Fruit fly (Drosophila melanogaster): ENCODE measurements around the gene Vml.

Vml gene

DNA sequence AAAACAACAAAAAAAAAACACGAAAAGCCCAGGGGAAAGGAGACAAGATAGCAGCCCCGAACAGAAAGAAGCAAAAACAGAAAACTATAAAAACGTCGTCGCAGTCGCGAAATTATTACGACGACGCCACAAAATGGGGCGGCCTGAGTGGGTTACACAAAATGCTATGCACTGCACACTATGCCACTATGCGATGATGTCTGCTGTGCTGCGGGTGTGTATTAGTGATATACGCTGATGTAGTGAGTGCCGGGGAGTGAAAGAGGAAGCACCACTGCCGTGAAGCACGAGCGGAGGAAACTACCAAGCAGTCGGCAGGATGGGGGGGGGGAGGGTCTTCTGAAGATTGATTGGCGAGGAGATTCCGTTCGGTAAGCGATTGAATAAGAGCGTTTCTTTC lies 11.4 kb downstream of the Vml start:
- TF ChIP-seq N (GFP tag; optimal IDR thresholded peaks at IDR 0.05) = no peak
- TF ChIP-seq woc (GFP tag; optimal IDR thresholded peaks at IDR 0.05) = no peak
- no peak for TF ChIP-seq h (GFP tag; optimal IDR thresholded peaks at IDR 0.05)
- no peak for TF ChIP-seq sage (GFP tag; optimal IDR thresholded peaks at IDR 0.05)

DNA sequence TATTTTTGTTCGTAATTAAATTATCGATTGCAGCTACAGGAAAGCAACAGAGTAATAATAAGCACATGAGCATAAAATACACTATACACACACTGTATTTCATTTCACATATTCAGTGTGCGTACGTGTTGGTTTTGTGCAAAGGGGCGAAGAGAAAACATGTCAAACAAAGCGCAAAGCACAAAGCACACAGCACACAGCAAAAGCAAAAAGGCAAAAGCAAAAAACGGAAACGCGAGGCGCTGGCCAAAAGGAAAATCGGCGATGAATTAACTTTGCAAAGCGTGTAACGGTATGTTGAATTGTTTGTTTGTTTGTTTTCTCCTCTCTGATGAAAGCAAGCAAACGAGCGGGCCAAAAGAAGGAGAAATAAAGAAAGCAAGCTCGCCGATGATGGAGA lies 12.7 kb downstream of the Vml start:
- no peak for TF ChIP-seq pan (optimal IDR thresholded peaks at IDR 0.05)
- peak; percentile 77 for TF ChIP-seq psq (GFP tag; optimal IDR thresholded peaks at IDR 0.05)

DNA sequence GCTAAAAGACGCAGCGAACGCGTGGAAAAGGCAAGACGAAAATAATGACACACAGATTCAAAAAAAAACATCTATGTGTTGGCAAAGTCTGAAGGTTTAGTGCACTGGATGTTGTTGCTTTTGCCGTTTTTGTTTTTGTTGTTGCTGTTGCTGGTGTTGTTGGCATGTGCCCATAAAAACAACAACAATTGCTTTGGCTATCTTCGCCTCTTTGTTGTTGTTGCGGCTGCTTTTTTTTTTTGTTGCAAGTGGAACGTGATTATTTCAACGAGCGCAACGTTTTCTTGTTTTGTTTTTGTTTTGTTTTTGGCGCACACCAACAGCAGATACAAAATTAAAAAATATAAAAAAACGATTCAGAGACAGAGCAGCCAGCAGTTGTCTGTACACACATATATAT lies 13.5 kb downstream of the Vml start:
- peak; percentile 12 for TF ChIP-seq psq (GFP tag; optimal IDR thresholded peaks at IDR 0.05)
- peak; percentile 39 for TF ChIP-seq Sp1 (GFP tag; optimal IDR thresholded peaks at IDR 0.05)
- TF ChIP-seq Rel (GFP tag; optimal IDR thresholded peaks at IDR 0.05) = no peak
- peak; percentile 9 for TF ChIP-seq Rel (tag; optimal IDR thresholded peaks at IDR 0.05)
- TF ChIP-seq Dif (GFP tag; optimal IDR thresholded peaks at IDR 0.05; ENCODE audit: partially characterized antibody) = no peak

DNA sequence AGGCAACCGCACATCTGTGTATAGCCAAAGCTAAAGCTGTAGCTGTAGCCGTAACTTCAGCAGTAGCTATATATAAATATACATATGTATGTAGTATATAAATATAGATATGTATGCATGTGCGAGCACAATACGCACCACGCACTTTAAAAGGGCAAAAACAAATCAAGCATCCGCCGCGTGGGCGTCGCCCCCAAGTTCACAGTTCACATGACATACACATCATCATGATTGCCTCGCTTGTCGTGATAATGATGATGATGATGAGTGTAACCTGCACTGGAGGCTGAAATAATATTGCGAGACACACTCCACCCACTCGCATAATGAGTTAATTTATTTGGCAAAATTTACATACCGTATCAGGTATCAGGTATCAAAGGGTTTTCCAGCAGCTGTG lies 15.4 kb downstream of the Vml start:
- TF ChIP-seq br (GFP tag; optimal IDR thresholded peaks at IDR 0.05) (no peak), CG9705 (GFP tag; optimal IDR thresholded peaks at IDR 0.05) (no peak), N (GFP tag; optimal IDR thresholded peaks at IDR 0.05) (no peak), Dfd (GFP tag; optimal IDR thresholded peaks at IDR 0.05) (no peak), sage (GFP tag; optimal IDR thresholded peaks at IDR 0.05) (no peak), Myc (optimal IDR thresholded peaks at IDR 0.05) (no peak), Hnf4 (GFP tag; optimal IDR thresholded peaks at IDR 0.05) (no peak), Hr78 (GFP tag; optimal IDR thresholded peaks at IDR 0.05) (no peak), brk (GFP tag; optimal IDR thresholded peaks at IDR 0.05) (no peak), Sp1 (GFP tag; optimal IDR thresholded peaks at IDR 0.05) (no peak), OdsH (GFP tag; optimal IDR thresholded peaks at IDR 0.05) (no peak), Abd-B (GFP tag; optimal IDR thresholded peaks at IDR 0.05) (no peak), h (GFP tag; optimal IDR thresholded peaks at IDR 0.05) (no peak), HLH106 (tag; optimal IDR thresholded peaks at IDR 0.05) (no peak), Vsx2 (GFP tag; optimal IDR thresholded peaks at IDR 0.05; ENCODE audit: partially characterized antibody) (no peak), CG32264 (GFP tag; optimal IDR thresholded peaks at IDR 0.05) (no peak), fru (GFP tag; optimal IDR thresholded peaks at IDR 0.05) (no peak)

DNA sequence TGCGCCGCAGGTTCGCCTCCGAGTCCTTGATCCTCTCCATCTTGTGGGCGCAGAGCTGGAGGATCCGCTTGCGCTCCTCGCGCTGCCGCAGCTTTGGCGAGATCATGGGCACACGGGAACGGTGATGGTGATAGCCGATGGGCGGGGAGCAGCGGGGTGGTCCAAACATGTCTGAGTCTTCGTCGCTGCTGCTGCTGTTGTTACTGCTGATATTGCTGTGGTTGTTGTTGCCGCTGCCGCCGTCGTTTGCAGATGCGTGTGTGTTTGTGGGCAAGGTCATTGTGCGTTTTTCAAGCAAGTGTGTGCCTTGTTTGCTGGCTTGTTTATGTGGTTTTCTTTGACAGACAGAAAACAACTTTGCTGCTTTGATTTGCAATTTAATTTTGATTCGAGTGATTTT lies 16.8 kb downstream of the Vml start:
- no peak for TF ChIP-seq Hnf4 (GFP tag; optimal IDR thresholded peaks at IDR 0.05)
- no peak for TF ChIP-seq CrebA (GFP tag; optimal IDR thresholded peaks at IDR 0.05; ENCODE audit: borderline replicate concordance)
- no peak for TF ChIP-seq Abd-B (GFP tag; optimal IDR thresholded peaks at IDR 0.05)
- no peak for TF ChIP-seq jim (GFP tag; optimal IDR thresholded peaks at IDR 0.05)
- no peak for TF ChIP-seq OdsH (GFP tag; optimal IDR thresholded peaks at IDR 0.05)
- TF ChIP-seq Sp1 (GFP tag; optimal IDR thresholded peaks at IDR 0.05) = no peak
- no peak for TF ChIP-seq dmrt93B (GFP tag; optimal IDR thresholded peaks at IDR 0.05)
- no peak for TF ChIP-seq pan (optimal IDR thresholded peaks at IDR 0.05)
- no peak for TF ChIP-seq usp (GFP tag; optimal IDR thresholded peaks at IDR 0.05)
- no peak for TF ChIP-seq Hr78 (GFP tag; optimal IDR thresholded peaks at IDR 0.05)
- no peak for TF ChIP-seq Myc (optimal IDR thresholded peaks at IDR 0.05)
- TF ChIP-seq Dfd (GFP tag; optimal IDR thresholded peaks at IDR 0.05) = no peak

DNA sequence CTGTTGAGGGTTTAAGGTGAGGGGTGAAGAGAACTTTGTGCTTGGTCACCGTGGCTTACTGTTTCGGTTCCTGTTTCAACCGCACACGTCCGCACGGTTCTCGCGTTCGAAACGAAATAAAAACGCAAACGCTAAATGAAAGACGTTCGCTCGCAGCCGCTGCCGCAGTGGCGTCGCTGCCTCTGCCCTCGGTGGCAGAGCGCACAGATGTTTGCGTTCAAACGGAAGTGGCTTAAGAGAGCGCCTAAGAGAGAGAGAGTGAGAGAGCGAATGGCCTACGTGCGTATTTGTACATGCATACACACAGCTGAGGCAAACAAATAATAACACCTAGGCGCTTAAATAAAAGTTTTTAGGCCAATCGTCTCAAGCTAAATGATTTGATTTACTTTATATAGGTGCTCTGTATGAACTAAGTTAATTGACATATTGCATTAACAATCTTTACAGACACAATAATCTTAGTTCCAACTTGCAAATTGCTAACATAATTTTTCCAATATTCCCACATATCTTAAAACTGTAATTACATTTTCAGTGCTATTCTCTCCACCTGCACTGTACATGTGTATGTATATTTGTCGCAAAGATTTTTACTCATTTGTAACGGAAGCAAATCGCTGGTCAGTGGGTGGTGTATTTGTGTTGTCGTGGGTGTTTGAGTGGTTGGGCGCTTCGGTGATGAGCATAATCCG lies 17.8 kb downstream of the Vml start, which contains the start of gene CG2865:
Gene CG2865, minus strand, starts transcription at position 118 of the 695 bp plus-strand sequence.
- no peak for TF ChIP-seq N (GFP tag; optimal IDR thresholded peaks at IDR 0.05)
- TF ChIP-seq usp (GFP tag; optimal IDR thresholded peaks at IDR 0.05) = no peak
- TF ChIP-seq brk (GFP tag; optimal IDR thresholded peaks at IDR 0.05) = peak; percentile 68
- peak; percentile 87 for TF ChIP-seq psq (GFP tag; optimal IDR thresholded peaks at IDR 0.05)
- TF ChIP-seq dsf (GFP tag; optimal IDR thresholded peaks at IDR 0.05; ENCODE audit: borderline replicate concordance) = no peak
- peak; percentile 95 for TF ChIP-seq br (GFP tag; optimal IDR thresholded peaks at IDR 0.05)
- peak; percentile 98 for TF ChIP-seq Sp1 (GFP tag; optimal IDR thresholded peaks at IDR 0.05)
- TF ChIP-seq lola (GFP tag; optimal IDR thresholded peaks at IDR 0.05) = no peak
- TF ChIP-seq CG32264 (GFP tag; optimal IDR thresholded peaks at IDR 0.05) = peak; percentile 84
- TF ChIP-seq dmrt93B (GFP tag; optimal IDR thresholded peaks at IDR 0.05) = peak; percentile 94
- TF ChIP-seq OdsH (GFP tag; optimal IDR thresholded peaks at IDR 0.05) = peak; percentile 94
- no peak for TF ChIP-seq pan (optimal IDR thresholded peaks at IDR 0.05)
- peak; percentile 81 for TF ChIP-seq tai (GFP tag; optimal IDR thresholded peaks at IDR 0.05)
- peak; percentile 25 for TF ChIP-seq Mio (GFP tag; optimal IDR thresholded peaks at IDR 0.05)
- TF ChIP-seq Hnf4 (GFP tag; optimal IDR thresholded peaks at IDR 0.05) = peak; percentile 82
- TF ChIP-seq CG9705 (GFP tag; optimal IDR thresholded peaks at IDR 0.05) = peak; percentile 97
- TF ChIP-seq Abd-B (GFP tag; optimal IDR thresholded peaks at IDR 0.05) = no peak
- TF ChIP-seq rgr (GFP tag; optimal IDR thresholded peaks at IDR 0.05) = peak; percentile 93
- TF ChIP-seq fru (GFP tag; optimal IDR thresholded peaks at IDR 0.05) = peak; percentile 97
- no peak for TF ChIP-seq Myc (optimal IDR thresholded peaks at IDR 0.05)
- peak; percentile 86 for TF ChIP-seq Dif (GFP tag; optimal IDR thresholded peaks at IDR 0.05; ENCODE audit: partially characterized antibody)
- TF ChIP-seq CrebA (GFP tag; optimal IDR thresholded peaks at IDR 0.05; ENCODE audit: borderline replicate concordance) = no peak
- TF ChIP-seq foxo (GFP tag; optimal IDR thresholded peaks at IDR 0.05) = peak; percentile 67 to 96
- TF ChIP-seq woc (GFP tag; optimal IDR thresholded peaks at IDR 0.05) = peak; percentile 95
- TF ChIP-seq ey (GFP tag; optimal IDR thresholded peaks at IDR 0.05) = peak; percentile 95
- TF ChIP-seq HLH106 (tag; optimal IDR thresholded peaks at IDR 0.05) = peak; percentile 98
- peak; percentile 30 for TF ChIP-seq Rel (GFP tag; optimal IDR thresholded peaks at IDR 0.05)
- peak; percentile 90 for TF ChIP-seq Rel (tag; optimal IDR thresholded peaks at IDR 0.05)
- TF ChIP-seq Hr83 (GFP tag; optimal IDR thresholded peaks at IDR 0.05; ENCODE audit: poor library complexity, severe bottlenecking) = peak; percentile 81
- TF ChIP-seq jim (GFP tag; optimal IDR thresholded peaks at IDR 0.05) = no peak
- peak; percentile 94 for TF ChIP-seq sv (GFP tag; optimal IDR thresholded peaks at IDR 0.05)
